Worm (Caenorhabditis elegans) whole organism, L4/young adult: Measurements from ENCODE around the gene F25E2.2.

Source experiments
- W03F9.2 ChIP-seq: fragments of 150-350 bp; optimal IDR thresholded peaks from 2 replicates; lab custom pipeline; 2014; ENCODE audit warnings: missing biosample characterization, missing genetic modification characterization
- dao-5 ChIP-seq: sonication (generic microtip); optimal IDR thresholded peaks from 2 replicates; lab custom pipeline; 2016; ENCODE audit warnings: missing genotype, missing genetic modification characterization, moderate library complexity, missing compliant biosample characterization
- him-1 ChIP-seq: sonication (generic microtip); optimal IDR thresholded peaks from 2 replicates; lab custom pipeline; 2016; ENCODE audit warnings: missing genotype, missing genetic modification reagents, missing genetic modification characterization, missing compliant biosample characterization

ce11 chrX:851421-851820 is 40.8 kb upstream of the F25E2.2 start, which contains the start of gene igcm-1:
- no peak for TF ChIP-seq him-1 (tag; lab: Kevin White, UChicago)
- no peak for TF ChIP-seq W03F9.2 (tag; lab: Kevin White, UChicago)
- TF ChIP-seq dao-5, result no peak
